Worm (Caenorhabditis elegans): ENCODE results near the gene flp-8.

Gene flp-8

DNA sequence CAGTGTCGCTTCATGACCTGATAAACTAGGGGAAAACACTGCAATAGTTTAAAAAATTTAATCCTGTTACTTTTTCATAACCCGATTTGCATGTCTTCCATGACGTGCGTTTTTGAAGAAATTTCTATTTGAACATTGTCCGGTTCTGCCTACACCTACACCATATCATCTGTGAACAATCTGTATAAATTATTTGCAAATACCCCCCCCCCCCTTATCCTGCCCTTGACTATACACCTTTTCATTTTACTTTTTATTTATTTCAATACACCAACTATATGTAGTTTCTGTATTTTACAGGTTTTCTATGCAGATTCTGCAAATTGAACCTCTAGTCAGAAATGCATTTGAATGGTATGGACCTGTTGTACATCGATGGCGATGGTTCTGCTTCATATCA lies 7.0 kb downstream of the flp-8 start, which contains the start of gene daf-6:
daf-6 (plus strand) TSS at position 301 of the 400 bp plus-strand sequence.
- TF ChIP-seq T22C8.4 (GFP tag; IDR thresholded peaks at IDR 0.05) (no peak), klf-2 (GFP tag; conservative IDR thresholded peaks at IDR 0.05) (no peak), cog-1 (tag; optimal IDR thresholded peaks at IDR 0.05) (no peak), med-1 (GFP tag; optimal IDR thresholded peaks at IDR 0.05; ENCODE audit: insufficient read depth) (no peak), ztf-23 (GFP tag; IDR thresholded peaks at IDR 0.05) (no peak), flt-1 (GFP tag; IDR thresholded peaks at IDR 0.05) (no peak), tab-1 (GFP tag; IDR thresholded peaks at IDR 0.05) (no peak), ref-1 (GFP tag; conservative IDR thresholded peaks at IDR 0.05) (no peak)

DNA sequence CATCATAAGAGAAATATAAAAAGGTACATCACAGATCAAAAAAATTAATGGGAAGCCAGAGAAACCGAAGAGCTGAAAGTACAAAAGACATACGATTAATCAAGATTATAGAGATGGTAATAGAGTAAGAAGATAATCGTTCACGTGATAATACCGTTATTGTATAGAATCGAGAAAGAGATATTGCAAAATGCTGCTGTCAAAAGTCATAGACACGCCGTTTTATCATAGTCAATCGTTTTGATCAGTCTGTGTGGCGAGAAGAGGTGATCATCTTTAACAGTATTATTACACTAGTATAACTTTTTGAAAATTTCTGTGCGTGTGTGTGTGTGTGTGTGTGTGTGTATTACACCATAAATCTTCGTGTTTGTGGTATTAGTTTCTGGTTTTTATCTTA lies 13.2 kb downstream of the flp-8 start:
- no peak for TF ChIP-seq ref-1 (GFP tag; conservative IDR thresholded peaks at IDR 0.05)
- no peak for TF ChIP-seq ztf-29 (GFP tag; IDR thresholded peaks at IDR 0.05)
- TF ChIP-seq klf-2 (GFP tag; conservative IDR thresholded peaks at IDR 0.05), result no peak
- TF ChIP-seq tab-1 (GFP tag; IDR thresholded peaks at IDR 0.05), result no peak
- no peak for TF ChIP-seq ztf-23 (GFP tag; IDR thresholded peaks at IDR 0.05)
- no peak for TF ChIP-seq med-1 (GFP tag; optimal IDR thresholded peaks at IDR 0.05; ENCODE audit: insufficient read depth)
- TF ChIP-seq cog-1 (tag; optimal IDR thresholded peaks at IDR 0.05), result no peak

ce11 chrX:14894845-14895244 lies 13.6 kb downstream of the flp-8 start, which contains the start of gene nac-1:
Gene nac-1 (plus strand): TSS chrX:14895145.
- TF ChIP-seq cog-1 (tag; optimal IDR thresholded peaks at IDR 0.05) (no peak), klf-2 (GFP tag; conservative IDR thresholded peaks at IDR 0.05) (no peak), ref-1 (GFP tag; conservative IDR thresholded peaks at IDR 0.05) (no peak), med-1 (GFP tag; optimal IDR thresholded peaks at IDR 0.05; ENCODE audit: insufficient read depth) (no peak), T22C8.4 (GFP tag; IDR thresholded peaks at IDR 0.05) (no peak), tab-1 (GFP tag; IDR thresholded peaks at IDR 0.05) (no peak), ztf-29 (GFP tag; IDR thresholded peaks at IDR 0.05) (no peak), flt-1 (GFP tag; IDR thresholded peaks at IDR 0.05) (no peak), ztf-23 (GFP tag; IDR thresholded peaks at IDR 0.05) (no peak)

DNA sequence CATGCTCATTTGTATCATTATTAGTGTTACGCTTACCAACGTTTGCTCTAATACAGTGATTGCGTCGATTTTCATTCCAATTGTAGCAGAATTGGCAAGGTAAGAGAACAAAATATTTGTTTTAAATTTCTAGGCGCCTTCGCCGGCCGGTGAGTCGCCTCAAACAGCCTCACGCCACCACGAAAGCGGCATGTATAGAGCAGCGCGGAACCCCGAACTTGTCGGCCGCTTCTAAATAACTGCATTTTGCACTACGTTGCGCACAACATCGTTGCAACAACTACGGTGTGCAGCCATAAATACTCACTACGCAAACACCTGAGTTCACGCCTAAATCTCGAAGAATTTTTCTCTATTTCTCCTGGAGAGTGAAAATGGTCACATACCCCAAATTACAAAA lies 16.0 kb downstream of the flp-8 start:
- no peak for TF ChIP-seq klf-2 (GFP tag; conservative IDR thresholded peaks at IDR 0.05)
- no peak for TF ChIP-seq T22C8.4 (GFP tag; IDR thresholded peaks at IDR 0.05)
- TF ChIP-seq flt-1 (GFP tag; IDR thresholded peaks at IDR 0.05), result no peak
- TF ChIP-seq cog-1 (tag; optimal IDR thresholded peaks at IDR 0.05), result no peak
- TF ChIP-seq med-1 (GFP tag; optimal IDR thresholded peaks at IDR 0.05; ENCODE audit: insufficient read depth), result no peak
- TF ChIP-seq tab-1 (GFP tag; IDR thresholded peaks at IDR 0.05), result no peak
- TF ChIP-seq ztf-29 (GFP tag; IDR thresholded peaks at IDR 0.05), result no peak
- no peak for TF ChIP-seq ref-1 (GFP tag; conservative IDR thresholded peaks at IDR 0.05)
- TF ChIP-seq ztf-23 (GFP tag; IDR thresholded peaks at IDR 0.05), result no peak

- TF ChIP-seq ref-1 (GFP tag; conservative IDR thresholded peaks at IDR 0.05) (no peak), ztf-29 (GFP tag; IDR thresholded peaks at IDR 0.05) (no peak), ztf-23 (GFP tag; IDR thresholded peaks at IDR 0.05) (no peak), klf-2 (GFP tag; conservative IDR thresholded peaks at IDR 0.05) (no peak), med-1 (GFP tag; optimal IDR thresholded peaks at IDR 0.05; ENCODE audit: insufficient read depth) (no peak), tab-1 (GFP tag; IDR thresholded peaks at IDR 0.05) (no peak), T22C8.4 (GFP tag; IDR thresholded peaks at IDR 0.05) (no peak), flt-1 (GFP tag; IDR thresholded peaks at IDR 0.05) (no peak), cog-1 (tag; optimal IDR thresholded peaks at IDR 0.05) (no peak)
Observed at ce11 chrX:14898205-14898604, 17.0 kb downstream of the flp-8 start, which contains the start of gene lips-8. Gene lips-8 (plus strand): TSS chrX:14898505.

ce11 chrX:14900487-14900886 lies 19.3 kb downstream of the flp-8 start:
- TF ChIP-seq cog-1 (tag; optimal IDR thresholded peaks at IDR 0.05) (no peak), ref-1 (GFP tag; conservative IDR thresholded peaks at IDR 0.05) (no peak), ztf-29 (GFP tag; IDR thresholded peaks at IDR 0.05) (no peak), flt-1 (GFP tag; IDR thresholded peaks at IDR 0.05) (no peak), med-1 (GFP tag; optimal IDR thresholded peaks at IDR 0.05; ENCODE audit: insufficient read depth) (no peak), ztf-23 (GFP tag; IDR thresholded peaks at IDR 0.05) (no peak), tab-1 (GFP tag; IDR thresholded peaks at IDR 0.05) (no peak), klf-2 (GFP tag; conservative IDR thresholded peaks at IDR 0.05) (no peak), T22C8.4 (GFP tag; IDR thresholded peaks at IDR 0.05) (no peak)

ce11 chrX:14903424-14903823 lies 22.2 kb downstream of the flp-8 start:
- TF ChIP-seq med-1 (GFP tag; optimal IDR thresholded peaks at IDR 0.05; ENCODE audit: insufficient read depth), result no peak
- TF ChIP-seq T22C8.4 (GFP tag; IDR thresholded peaks at IDR 0.05), result no peak
- no peak for TF ChIP-seq flt-1 (GFP tag; IDR thresholded peaks at IDR 0.05)
- no peak for TF ChIP-seq ref-1 (GFP tag; conservative IDR thresholded peaks at IDR 0.05)
- TF ChIP-seq ztf-23 (GFP tag; IDR thresholded peaks at IDR 0.05), result no peak
- no peak for TF ChIP-seq cog-1 (tag; optimal IDR thresholded peaks at IDR 0.05)
- no peak for TF ChIP-seq tab-1 (GFP tag; IDR thresholded peaks at IDR 0.05)
- TF ChIP-seq ztf-29 (GFP tag; IDR thresholded peaks at IDR 0.05), result no peak
- no peak for TF ChIP-seq klf-2 (GFP tag; conservative IDR thresholded peaks at IDR 0.05)

- no peak for TF ChIP-seq med-1 (GFP tag; optimal IDR thresholded peaks at IDR 0.05; ENCODE audit: insufficient read depth)
Observed at ce11 chrX:14905161-14905560, 23.9 kb downstream of the flp-8 start, which contains the start of gene hex-5. Gene hex-5 (minus strand): TSS chrX:14905261.

ce11 chrX:14907257-14907801 lies 26.1 kb downstream of the flp-8 start:
- TF ChIP-seq T22C8.4 (GFP tag; IDR thresholded peaks at IDR 0.05) (no peak), flt-1 (GFP tag; IDR thresholded peaks at IDR 0.05) (no peak), klf-2 (GFP tag; conservative IDR thresholded peaks at IDR 0.05) (no peak), ref-1 (GFP tag; conservative IDR thresholded peaks at IDR 0.05) (no peak), cog-1 (tag; optimal IDR thresholded peaks at IDR 0.05) (no peak), ztf-23 (GFP tag; IDR thresholded peaks at IDR 0.05) (no peak), med-1 (GFP tag; optimal IDR thresholded peaks at IDR 0.05; ENCODE audit: insufficient read depth) (no peak), tab-1 (GFP tag; IDR thresholded peaks at IDR 0.05) (no peak), ztf-29 (GFP tag; IDR thresholded peaks at IDR 0.05) (no peak)

- TF ChIP-seq ztf-29 (GFP tag; IDR thresholded peaks at IDR 0.05) (no peak), ztf-23 (GFP tag; IDR thresholded peaks at IDR 0.05) (no peak), cog-1 (tag; optimal IDR thresholded peaks at IDR 0.05) (no peak), med-1 (GFP tag; optimal IDR thresholded peaks at IDR 0.05; ENCODE audit: insufficient read depth) (no peak), klf-2 (GFP tag; conservative IDR thresholded peaks at IDR 0.05) (no peak), flt-1 (GFP tag; IDR thresholded peaks at IDR 0.05) (no peak), tab-1 (GFP tag; IDR thresholded peaks at IDR 0.05) (no peak), ref-1 (GFP tag; conservative IDR thresholded peaks at IDR 0.05) (no peak)
Observed at ce11 chrX:14910689-14911088, 29.5 kb downstream of the flp-8 start.

Measured in whole organism, midembryonic.